Fruit fly (Drosophila melanogaster) whole organism, embryonic: Measurements from ENCODE around the gene CG33939.

Experiments
- Aef1 ChIP-seq: fragments of 200-800 bp; sonication (Bioruptor generic); IDR thresholded peaks from 3 replicates; pipeline ENCODE4 v1.3.6; 2022; ENCODE audit warnings: missing biosample characterization, missing genetic modification characterization
- Asciz ChIP-seq: fragments of 200-800 bp; sonication (Bioruptor generic); optimal IDR thresholded peaks from 2 replicates; lab custom pipeline; 2017; ENCODE audit warnings: missing biosample characterization, mild to moderate bottlenecking, missing genetic modification characterization, missing genetic modification reagents
- CG10366 ChIP-seq: fragments of 200-800 bp; sonication (Bioruptor generic); IDR thresholded peaks from 2 replicates; pipeline ENCODE4 v1.3.6; 2022; ENCODE audit warnings: missing biosample characterization, missing genetic modification characterization
- CG11085 ChIP-seq: fragments of 200-800 bp; sonication (Bioruptor generic); IDR thresholded peaks from 2 replicates; pipeline ENCODE4 v1.3.6; 2022; ENCODE audit warnings: missing biosample characterization, missing genetic modification characterization
- CG12236 ChIP-seq: fragments of 200-800 bp; sonication (Bioruptor generic); optimal IDR thresholded peaks from 2 replicates; lab custom pipeline; 2016; ENCODE audit warnings: missing biosample characterization, missing genetic modification characterization
- CG12299 ChIP-seq: fragments of 200-800 bp; sonication (Bioruptor generic); optimal IDR thresholded peaks from 2 replicates; lab custom pipeline; 2018; ENCODE audit warnings: missing biosample characterization, mild to moderate bottlenecking, missing genetic modification characterization
- CG14860 ChIP-seq: fragments of 200-800 bp; sonication (Bioruptor generic); IDR thresholded peaks from 3 replicates; pipeline ENCODE4 v1.3.6; 2022; ENCODE audit warnings: missing biosample characterization, missing genetic modification characterization; ENCODE audit not compliant: partially characterized antibody
- CG17802 ChIP-seq: fragments of 200-800 bp; sonication (Bioruptor generic); optimal IDR thresholded peaks from 2 replicates; lab custom pipeline; 2018; ENCODE audit warnings: missing biosample characterization, mild to moderate bottlenecking, missing genetic modification characterization, moderate library complexity
- CG1832 ChIP-seq: fragments of 200-800 bp; sonication (Bioruptor generic); optimal IDR thresholded peaks from 2 replicates; lab custom pipeline; 2017; ENCODE audit warnings: missing biosample characterization, mild to moderate bottlenecking, missing genetic modification characterization, inconsistent platforms
- CG2120 ChIP-seq: fragments of 200-800 bp; sonication (Bioruptor generic); optimal IDR thresholded peaks from 3 replicates; lab custom pipeline; 2016; ENCODE audit warnings: missing biosample characterization, missing genetic modification characterization
- CG2712 ChIP-seq: fragments of 200-800 bp; optimal IDR thresholded peaks from 3 replicates; lab custom pipeline; 2019; ENCODE audit warnings: missing biosample characterization, mild to moderate bottlenecking, missing genetic modification characterization, moderate library complexity
- CG31365 ChIP-seq: fragments of 200-800 bp; sonication (Bioruptor generic); optimal IDR thresholded peaks from 2 replicates; lab custom pipeline; 2018; ENCODE audit warnings: missing biosample characterization, mild to moderate bottlenecking, missing genetic modification characterization
- CG6791 ChIP-seq: fragments of 200-800 bp; sonication (Bioruptor generic); IDR thresholded peaks from 3 replicates; pipeline ENCODE4 v1.3.6; 2022; ENCODE audit warnings: missing biosample characterization, missing genetic modification characterization; ENCODE audit not compliant: partially characterized antibody
- CG7271 ChIP-seq: fragments of 200-800 bp; sonication (Bioruptor generic); optimal IDR thresholded peaks from 2 replicates; lab custom pipeline; 2018; ENCODE audit warnings: missing biosample characterization, mild to moderate bottlenecking, missing genetic modification characterization, moderate library complexity
- CG7745 ChIP-seq: fragments of 200-800 bp; sonication (Bioruptor generic); optimal IDR thresholded peaks from 2 replicates; lab custom pipeline; 2018; ENCODE audit warnings: missing biosample characterization, mild to moderate bottlenecking, missing genetic modification characterization, moderate library complexity
- CG7786 ChIP-seq: fragments of 200-800 bp; sonication (Bioruptor generic); optimal IDR thresholded peaks from 2 replicates; lab custom pipeline; 2016; ENCODE audit warnings: missing biosample characterization, missing genetic modification characterization
- CG7839 ChIP-seq: fragments of 200-800 bp; sonication (Bioruptor generic); optimal IDR thresholded peaks from 3 replicates; lab custom pipeline; 2018; ENCODE audit warnings: missing biosample characterization, mild to moderate bottlenecking, missing genetic modification characterization, moderate library complexity
- CG7987 ChIP-seq: fragments of 200-800 bp; sonication (Bioruptor generic); optimal IDR thresholded peaks from 2 replicates; lab custom pipeline; 2018; ENCODE audit warnings: missing biosample characterization, mild to moderate bottlenecking, missing genetic modification characterization, moderate library complexity
- CG9215 ChIP-seq: fragments of 200-800 bp; sonication (Bioruptor generic); IDR thresholded peaks from 2 replicates; pipeline ENCODE4 v1.3.6; 2022; ENCODE audit warnings: missing biosample characterization, missing genetic modification characterization
- D ChIP-seq, 2 experiments: fragments of 200-800 bp in 1 of 2; fragments of >200 bp in 1 of 2; sonication (Bioruptor generic) in 1 of 2; optimal IDR thresholded peaks; 2 replicates in 1 of 2; 3 replicates in 1 of 2; lab custom pipeline; 2017; ENCODE audit warnings: mild to moderate bottlenecking in 1 of 2, missing biosample characterization in 1 of 2, missing genetic modification characterization in 1 of 2, missing genetic modification reagents in 1 of 2
- Dbx ChIP-seq: fragments of 200-800 bp; sonication (Bioruptor generic); IDR thresholded peaks from 3 replicates; pipeline ENCODE4 v1.3.6; 2022; ENCODE audit warnings: missing biosample characterization, missing genetic modification characterization
- Dll ChIP-seq: fragments of 200-800 bp; sonication (Bioruptor generic); IDR thresholded peaks from 4 replicates; pipeline ENCODE4 v1.3.6; 2022; ENCODE audit warnings: missing biosample characterization, missing genetic modification characterization; ENCODE audit not compliant: partially characterized antibody
- ERR ChIP-seq: fragments of 200-800 bp; sonication (Bioruptor generic); optimal IDR thresholded peaks from 2 replicates; lab custom pipeline; 2016; ENCODE audit warnings: missing biosample characterization, missing genetic modification characterization
- GATAe ChIP-seq: fragments of 200-800 bp; sonication (Bioruptor generic); conservative IDR thresholded peaks from 2 replicates; pipeline ENCODE4 v1.3.6; 2022; ENCODE audit warnings: missing biosample characterization, missing genetic modification characterization
- Hr3 ChIP-seq: fragments of 200-800 bp; sonication (Bioruptor generic); optimal IDR thresholded peaks from 3 replicates; lab custom pipeline; 2016; ENCODE audit warnings: missing biosample characterization, missing genetic modification characterization
- Oaz ChIP-seq: fragments of 200-800 bp; sonication (Bioruptor generic); IDR thresholded peaks from 2 replicates; pipeline ENCODE4 v1.3.6; 2022; ENCODE audit warnings: missing biosample characterization, missing genetic modification characterization
- Optix ChIP-seq: fragments of 200-800 bp; sonication (Bioruptor generic); IDR thresholded peaks from 3 replicates; pipeline ENCODE4 v1.3.6; 2022; ENCODE audit warnings: missing biosample characterization, missing genetic modification characterization
- Rfx ChIP-seq: fragments of 200-800 bp; sonication (Bioruptor generic); IDR thresholded peaks from 2 replicates; pipeline ENCODE4 v1.3.6; 2022; ENCODE audit warnings: missing biosample characterization, missing genetic modification characterization
- Sox100B ChIP-seq: fragments of 200-800 bp; sonication (Bioruptor generic); optimal IDR thresholded peaks from 3 replicates; lab custom pipeline; 2018; ENCODE audit warnings: missing biosample characterization, mild to moderate bottlenecking, missing genetic modification characterization
- Xbp1 ChIP-seq: fragments of 200-800 bp; sonication (Bioruptor generic); optimal IDR thresholded peaks from 3 replicates; lab custom pipeline; 2016; ENCODE audit warnings: missing biosample characterization, mild to moderate bottlenecking, missing genetic modification characterization
- ato ChIP-seq: fragments of 200-800 bp; sonication (Bioruptor generic); IDR thresholded peaks from 2 replicates; pipeline ENCODE4 v1.3.6; 2022; ENCODE audit warnings: missing biosample characterization, missing genetic modification characterization; ENCODE audit not compliant: partially characterized antibody
- br ChIP-seq: fragments of >200 bp; optimal IDR thresholded peaks from 2 replicates; lab custom pipeline; 2017
- crp ChIP-seq, 2 experiments: fragments of 200-800 bp; sonication (Bioruptor generic); optimal IDR thresholded peaks; 2 replicates in 1 of 2; 3 replicates in 1 of 2; lab custom pipeline; 2017; ENCODE audit warnings: missing biosample characterization in 2 of 2, missing genetic modification characterization in 2 of 2, mild to moderate bottlenecking in 1 of 2, moderate library complexity in 1 of 2
- eyg ChIP-seq: fragments of 200-800 bp; sonication (Bioruptor generic); optimal IDR thresholded peaks from 3 replicates; lab custom pipeline; 2016; ENCODE audit warnings: missing biosample characterization, missing genetic modification characterization
- fd3F ChIP-seq: fragments of 200-800 bp; sonication (Bioruptor generic); optimal IDR thresholded peaks from 2 replicates; lab custom pipeline; 2018; ENCODE audit warnings: missing biosample characterization, mild to moderate bottlenecking, missing genetic modification characterization, moderate library complexity
- fu2 ChIP-seq: fragments of 200-800 bp; sonication (Bioruptor generic); optimal IDR thresholded peaks from 2 replicates; lab custom pipeline; 2016; ENCODE audit warnings: missing biosample characterization, missing genetic modification characterization
- lmd ChIP-seq: fragments of 200-800 bp; sonication (Bioruptor generic); IDR thresholded peaks from 2 replicates; pipeline ENCODE4 v1.3.6; 2022; ENCODE audit warnings: missing biosample characterization, missing genetic modification characterization
- lola ChIP-seq, 3 experiments: fragments of >200 bp in 2 of 3; fragments of 200-800 bp in 1 of 3; sonication (Bioruptor generic) in 1 of 3; optimal IDR thresholded peaks; 2 replicates each; lab custom pipeline; 2017 to 2019; ENCODE audit warnings: missing biosample characterization in 3 of 3, missing genetic modification characterization in 3 of 3, mild to moderate bottlenecking in 1 of 3, moderate library complexity in 1 of 3
- nerfin-1 ChIP-seq: fragments of 200-800 bp; sonication (Bioruptor generic); optimal IDR thresholded peaks from 3 replicates; lab custom pipeline; 2019; ENCODE audit warnings: missing biosample characterization, mild to moderate bottlenecking, missing genetic modification characterization, moderate library complexity
- pfk ChIP-seq: fragments of 200-800 bp; sonication (Bioruptor generic); optimal IDR thresholded peaks from 2 replicates; lab custom pipeline; 2018; ENCODE audit warnings: missing biosample characterization, mild to moderate bottlenecking, missing genetic modification characterization, moderate library complexity
- pita ChIP-seq: fragments of 200-800 bp; sonication (Bioruptor generic); optimal IDR thresholded peaks from 2 replicates; lab custom pipeline; 2017; ENCODE audit warnings: missing biosample characterization, mild to moderate bottlenecking, missing genetic modification characterization
- ro ChIP-seq: fragments of 200-800 bp; sonication (Bioruptor generic); IDR thresholded peaks from 2 replicates; pipeline ENCODE4 v1.3.6; 2022; ENCODE audit warnings: missing biosample characterization, missing genetic modification characterization
- slbo ChIP-seq: fragments of 200-800 bp; sonication (Bioruptor generic); IDR thresholded peaks from 2 replicates; pipeline ENCODE4 v1.3.6; 2022; ENCODE audit warnings: missing biosample characterization, missing genetic modification characterization
- sug ChIP-seq: fragments of 200-800 bp; optimal IDR thresholded peaks from 2 replicates; lab custom pipeline; 2019; ENCODE audit warnings: missing biosample characterization, mild to moderate bottlenecking, missing genetic modification characterization, moderate library complexity
- trh ChIP-seq: fragments of 200-800 bp; sonication (Bioruptor generic); optimal IDR thresholded peaks from 2 replicates; lab custom pipeline; 2016; ENCODE audit warnings: missing biosample characterization, missing genetic modification characterization
- vfl ChIP-seq: fragments of 200-800 bp; sonication (Bioruptor generic); optimal IDR thresholded peaks from 2 replicates; lab custom pipeline; 2016; ENCODE audit warnings: missing biosample characterization, missing genetic modification characterization
- vnd ChIP-seq: fragments of 200-800 bp; sonication (Bioruptor generic); IDR thresholded peaks from 3 replicates; pipeline ENCODE4 v1.3.6; 2022; ENCODE audit warnings: missing biosample characterization, missing genetic modification characterization; ENCODE audit not compliant: partially characterized antibody
- wdn ChIP-seq: fragments of 200-800 bp; sonication (Bioruptor generic); IDR thresholded peaks from 2 replicates; pipeline ENCODE4 v1.3.6; 2022; ENCODE audit warnings: missing biosample characterization, missing genetic modification characterization
- yki ChIP-seq: fragments of >200 bp; optimal IDR thresholded peaks from 3 replicates; lab custom pipeline; 2018
- zen2 ChIP-seq: fragments of 200-800 bp; sonication (Bioruptor generic); IDR thresholded peaks from 3 replicates; pipeline ENCODE4 v1.3.6; 2022; ENCODE audit warnings: missing biosample characterization, missing genetic modification characterization; ENCODE audit not compliant: partially characterized antibody

The CG33939 gene

DNA sequence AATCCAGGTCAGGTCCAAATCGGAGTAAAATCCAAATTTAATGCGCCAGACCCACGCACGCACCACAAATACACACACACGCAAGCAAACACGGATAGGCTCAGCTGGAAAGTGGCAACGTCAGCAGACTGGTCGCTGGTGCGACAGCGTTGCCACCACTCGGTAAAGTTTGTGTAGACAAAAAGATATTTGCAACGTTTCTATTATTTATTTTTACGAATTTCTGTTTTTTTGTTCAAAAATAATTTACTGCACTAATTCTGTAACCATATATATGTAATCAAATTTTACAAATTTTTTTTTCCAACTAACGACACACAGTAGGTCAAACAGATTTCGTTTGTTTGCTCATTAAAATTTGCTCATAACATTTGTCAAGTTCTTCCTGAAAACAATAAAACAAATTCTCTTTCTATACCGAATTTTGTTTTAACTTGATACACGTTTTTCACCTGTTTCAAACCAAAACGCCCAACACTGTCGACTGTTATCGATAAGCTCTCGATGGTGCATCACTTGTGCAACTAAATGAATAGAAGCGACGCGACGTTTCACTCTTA lies 5.1 kb upstream of the CG33939 start, which contains the start of the genes CG7556 and CG7453 (continued):
- TF ChIP-seq Aef1 (GFP tag; lab: Robert Waterston, UW) (peak; percentile 55), CG9215 (GFP tag; lab: Robert Waterston, UW) (peak; percentile 64), Dll (GFP tag; lab: Robert Waterston, UW) (no peak), sug (tag; lab: Kevin White, UChicago) (peak; percentile 75), vfl (GFP tag; lab: Kevin White, UChicago) (peak; percentile 53), CG11085 (GFP tag; lab: Robert Waterston, UW) (peak; percentile 17; the same call in 1 of the 2 replicates), CG1832 (no peak), br (lab: Kevin White, UChicago) (no peak), lmd (peak; percentile 56), Xbp1 (GFP tag; lab: Kevin White, UChicago) (peak; percentile 84), CG2712 (tag; lab: Kevin White, UChicago) (peak; percentile 80), CG7786 (GFP tag; lab: Kevin White, UChicago) (peak; percentile 63), crp (GFP tag; optimal IDR thresholded peaks at IDR 0.05; lab: Kevin White, UChicago) (peak; percentile 15 to 85), CG7745 (no peak), CG12299 (tag; lab: Kevin White, UChicago) (peak; percentile 35), CG2120 (peak; percentile 89), Rfx (GFP tag; lab: Robert Waterston, UW) (peak; percentile 69), CG7987 (GFP tag; lab: Kevin White, UChicago) (no peak), CG14860 (GFP tag; lab: Robert Waterston, UW) (no peak), slbo (GFP tag; lab: Robert Waterston, UW) (peak; percentile 80), ato (no peak), yki (lab: Kevin White, UChicago) (no peak), wdn (GFP tag; lab: Robert Waterston, UW) (0 out of 2 replicates have a peak, but pooled peaks have one; percentile 17), lola (GFP tag; optimal IDR thresholded peaks at IDR 0.05; lab: Kevin White, UChicago) (peak in 1 of 3 experiments; percentile 80), CG31365 (tag; lab: Kevin White, UChicago) (no peak), Oaz (GFP tag; lab: Robert Waterston, UW) (no peak), fu2 (GFP tag; lab: Kevin White, UChicago) (peak; percentile 79), trh (GFP tag; lab: Kevin White, UChicago) (no peak), pfk (GFP tag; lab: Kevin White, UChicago) (no peak), D (optimal IDR thresholded peaks at IDR 0.05; lab: Kevin White, UChicago) (no peak), D (GFP tag; optimal IDR thresholded peaks at IDR 0.05; lab: Kevin White, UChicago) (peak; percentile 56), CG6791 (no peak), CG7271 (tag; lab: Kevin White, UChicago) (no peak), CG7839 (tag; lab: Kevin White, UChicago) (peak; percentile 76), ro (GFP tag; lab: Robert Waterston, UW) (no peak), vnd (no peak), GATAe (no peak), CG10366 (GFP tag; lab: Robert Waterston, UW) (peak; percentile 51), fd3F (GFP tag; lab: Kevin White, UChicago) (peak; percentile 44), Hr3 (GFP tag; lab: Kevin White, UChicago) (peak; percentile 77), Optix (GFP tag; lab: Robert Waterston, UW) (no peak), nerfin-1 (tag; lab: Kevin White, UChicago) (peak; percentile 57), Dbx (GFP tag; lab: Robert Waterston, UW) (peak; percentile 47; the same call in 2 of the 3 replicates), Sox100B (peak; percentile 77), CG12236 (GFP tag; lab: Kevin White, UChicago) (peak; percentile 65), ERR (no peak), CG17802 (tag; lab: Kevin White, UChicago) (peak; percentile 26), Asciz (GFP tag; lab: Kevin White, UChicago) (peak; percentile 20), zen2 (GFP tag; lab: Robert Waterston, UW) (no peak), pita (GFP tag; lab: Kevin White, UChicago) (no peak), eyg (peak; percentile 19)
